Fruit fly (Drosophila melanogaster): ENCODE measurements around the gene Nufip.

Nufip gene

DNA sequence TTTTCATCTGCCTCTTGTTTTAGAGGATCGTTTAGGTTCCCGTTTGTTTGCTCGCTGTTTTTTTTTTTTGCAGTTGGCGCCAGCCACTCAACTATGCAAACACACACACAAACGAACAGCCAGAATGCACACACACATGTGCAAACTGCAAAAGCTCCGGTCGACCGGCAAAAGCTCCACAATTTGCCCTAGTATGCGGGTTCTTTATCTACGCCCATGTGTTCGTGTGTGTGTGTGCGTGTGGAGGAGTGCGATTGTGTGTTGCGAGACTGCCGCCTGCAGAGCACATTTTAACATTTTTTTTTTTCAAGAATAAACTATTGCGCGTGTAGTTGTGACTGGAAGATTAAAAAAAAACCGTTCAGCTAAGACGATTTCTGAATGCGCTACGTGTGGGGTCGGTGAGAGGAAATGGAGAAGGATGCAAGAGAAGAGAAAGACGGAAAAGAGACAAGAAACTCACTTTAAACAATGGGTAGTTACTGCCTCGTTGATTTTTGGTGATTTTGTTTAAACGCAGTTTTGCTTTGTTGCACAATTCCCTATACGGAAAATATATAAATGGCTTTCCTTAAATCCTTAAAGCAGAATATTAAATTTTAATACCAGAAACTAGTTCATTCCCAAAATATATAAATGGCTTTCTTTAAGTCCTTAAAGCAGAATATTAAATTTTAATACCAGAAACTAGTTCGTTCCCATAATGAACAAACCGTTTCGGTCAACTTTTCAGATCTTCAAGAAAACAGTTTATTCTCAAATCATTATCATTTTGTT is 43.3 kb upstream of the Nufip start (continued):
- TF ChIP-seq Atf-2 (GFP tag; optimal IDR thresholded peaks at IDR 0.05) (no peak), CG12391 (tag; optimal IDR thresholded peaks at IDR 0.05) (peak; percentile 41), sna (GFP tag; IDR thresholded peaks at IDR 0.05; ENCODE audit: partially characterized antibody) (no peak), mld (GFP tag; IDR thresholded peaks at IDR 0.05; ENCODE audit: partially characterized antibody) (no peak), PHDP (tag; optimal IDR thresholded peaks at IDR 0.05) (no peak), BEAF-32 (GFP tag; optimal IDR thresholded peaks at IDR 0.05) (no peak), Dll (GFP tag; IDR thresholded peaks at IDR 0.05; ENCODE audit: partially characterized antibody) (no peak), Max (GFP tag; optimal IDR thresholded peaks at IDR 0.05) (no peak), CG18599 (GFP tag; optimal IDR thresholded peaks at IDR 0.05) (no peak), Lpt (GFP tag; optimal IDR thresholded peaks at IDR 0.05) (no peak), lab (GFP tag; optimal IDR thresholded peaks at IDR 0.05) (peak; percentile 12), Poxn (GFP tag; IDR thresholded peaks at IDR 0.05) (no peak), Nf-YB (GFP tag; optimal IDR thresholded peaks at IDR 0.05) (peak; percentile 13), CG7839 (tag; optimal IDR thresholded peaks at IDR 0.05) (peak; percentile 54), CG32532 (GFP tag; IDR thresholded peaks at IDR 0.05) (no peak), CG6272 (GFP tag; IDR thresholded peaks at IDR 0.05) (no peak), rib (GFP tag; IDR thresholded peaks at IDR 0.05) (no peak), CG9817 (tag; optimal IDR thresholded peaks at IDR 0.05) (peak; percentile 9), schlank (tag; optimal IDR thresholded peaks at IDR 0.05) (no peak), Sox100B (GFP tag; optimal IDR thresholded peaks at IDR 0.05) (no peak), Hsf (GFP tag; optimal IDR thresholded peaks at IDR 0.05) (no peak), sima (GFP tag; optimal IDR thresholded peaks at IDR 0.05) (no peak), dysf (GFP tag; IDR thresholded peaks at IDR 0.05) (peak; percentile 63), Deaf1 (tag; optimal IDR thresholded peaks at IDR 0.05) (peak; percentile 38), BtbVII (GFP tag; optimal IDR thresholded peaks at IDR 0.05) (no peak), dpn (GFP tag; optimal IDR thresholded peaks at IDR 0.05) (peak; percentile 7 to 41), crp (GFP tag; optimal IDR thresholded peaks at IDR 0.05) (no peak), Ssrp (tag; optimal IDR thresholded peaks at IDR 0.05) (no peak), CG3407 (GFP tag; optimal IDR thresholded peaks at IDR 0.05) (no peak), CG13775 (GFP tag; optimal IDR thresholded peaks at IDR 0.05) (no peak), tx (GFP tag; optimal IDR thresholded peaks at IDR 0.05) (no peak), cad (GFP tag; optimal IDR thresholded peaks at IDR 0.05) (no peak), Atf3 (GFP tag; optimal IDR thresholded peaks at IDR 0.05) (no peak), tin (GFP tag; optimal IDR thresholded peaks at IDR 0.05) (no peak), gsb-n (tag; optimal IDR thresholded peaks at IDR 0.05) (no peak), pros (GFP tag; optimal IDR thresholded peaks at IDR 0.05) (no peak), HHEX (GFP tag; optimal IDR thresholded peaks at IDR 0.05) (peak; percentile 28), sr (GFP tag; IDR thresholded peaks at IDR 0.05) (0 out of 3 replicates have a peak, but pooled peaks have one; percentile 17), Drgx (GFP tag; IDR thresholded peaks at IDR 0.05) (0 out of 2 replicates have a peak, but pooled peaks have one; percentile 17), Jarid2 (GFP tag; optimal IDR thresholded peaks at IDR 0.05) (no peak), Elba2 (GFP tag; optimal IDR thresholded peaks at IDR 0.05) (no peak), Bgb (GFP tag; IDR thresholded peaks at IDR 0.05; ENCODE audit: partially characterized antibody) (no peak), pum (GFP tag; optimal IDR thresholded peaks at IDR 0.05) (peak; percentile 12), D19B (GFP tag; optimal IDR thresholded peaks at IDR 0.05) (peak; percentile 52), CG14860 (GFP tag; IDR thresholded peaks at IDR 0.05; ENCODE audit: partially characterized antibody) (no peak), chinmo (GFP tag; IDR thresholded peaks at IDR 0.05; ENCODE audit: partially characterized antibody) (peak; percentile 99), Antp (GFP tag; optimal IDR thresholded peaks at IDR 0.05) (no peak), dati (GFP tag; IDR thresholded peaks at IDR 0.05) (no peak), lmd (GFP tag; IDR thresholded peaks at IDR 0.05) (peak; percentile 31; the same call in 1 of the 2 replicates)

All from whole organism, embryonic.